Fruit fly (Drosophila melanogaster): ENCODE data around the gene Hsc70-2.

The Hsc70-2 gene

dm6 chr3R:12997550-12998233 is 46.9 kb upstream of the Hsc70-2 start, which contains the start of the genes CG17327, CG44194 and CG7518 (continued):
- no peak for TF ChIP-seq HHEX (GFP tag; optimal IDR thresholded peaks at IDR 0.05)
- no peak for TF ChIP-seq CG33557 (GFP tag; optimal IDR thresholded peaks at IDR 0.05)
- TF ChIP-seq Hmx (GFP tag; optimal IDR thresholded peaks at IDR 0.05): no peak
- no peak; the same call in 1 of the 2 replicates for TF ChIP-seq sob (GFP tag; IDR thresholded peaks at IDR 0.05)
- TF ChIP-seq CG11504 (tag; optimal IDR thresholded peaks at IDR 0.05): no peak
- no peak for TF ChIP-seq CG4328 (GFP tag; optimal IDR thresholded peaks at IDR 0.05)
- TF ChIP-seq Chrac-16 (GFP tag; optimal IDR thresholded peaks at IDR 0.05): no peak
- no peak for TF ChIP-seq PHDP (tag; optimal IDR thresholded peaks at IDR 0.05)
- no peak for TF ChIP-seq Lpt (GFP tag; optimal IDR thresholded peaks at IDR 0.05)
- TF ChIP-seq Hr39 (optimal IDR thresholded peaks at IDR 0.05): no peak
- no peak for TF ChIP-seq nau (GFP tag; optimal IDR thresholded peaks at IDR 0.05)
- TF ChIP-seq lbe (GFP tag; optimal IDR thresholded peaks at IDR 0.05): no peak
- no peak for TF ChIP-seq fd64A (GFP tag; optimal IDR thresholded peaks at IDR 0.05)
- no peak for TF ChIP-seq crp (GFP tag; optimal IDR thresholded peaks at IDR 0.05)
- no peak for TF ChIP-seq ab (GFP tag; optimal IDR thresholded peaks at IDR 0.05)
- no peak for TF ChIP-seq Dfd (GFP tag; optimal IDR thresholded peaks at IDR 0.05)
- TF ChIP-seq Jarid2 (GFP tag; optimal IDR thresholded peaks at IDR 0.05): no peak
- no peak for TF ChIP-seq B-H2 (GFP tag; optimal IDR thresholded peaks at IDR 0.05)
- TF ChIP-seq luna (GFP tag; optimal IDR thresholded peaks at IDR 0.05): no peak
- no peak for TF ChIP-seq seq (GFP tag; IDR thresholded peaks at IDR 0.05)
- TF ChIP-seq crc (GFP tag; optimal IDR thresholded peaks at IDR 0.05): no peak
- no peak for TF ChIP-seq peb (GFP tag; IDR thresholded peaks at IDR 0.05)
- TF ChIP-seq lilli (GFP tag; optimal IDR thresholded peaks at IDR 0.05): peak; percentile 30
- peak; percentile 41 for TF ChIP-seq Myb (GFP tag; optimal IDR thresholded peaks at IDR 0.05)
- TF ChIP-seq pfk (GFP tag; optimal IDR thresholded peaks at IDR 0.05): no peak
- no peak for TF ChIP-seq bigmax (GFP tag; optimal IDR thresholded peaks at IDR 0.05)
- TF ChIP-seq Deaf1 (tag; optimal IDR thresholded peaks at IDR 0.05): no peak
- no peak for TF ChIP-seq kay (GFP tag; optimal IDR thresholded peaks at IDR 0.05)
- TF ChIP-seq CG8478 (optimal IDR thresholded peaks at IDR 0.05): no peak
- TF ChIP-seq CG16815 (GFP tag; optimal IDR thresholded peaks at IDR 0.05): no peak
- no peak for TF ChIP-seq CG8944 (GFP tag; optimal IDR thresholded peaks at IDR 0.05)
- no peak for TF ChIP-seq corto (GFP tag; optimal IDR thresholded peaks at IDR 0.05)
- TF ChIP-seq Six4 (GFP tag; optimal IDR thresholded peaks at IDR 0.05): no peak
- TF ChIP-seq CG4360 (GFP tag; IDR thresholded peaks at IDR 0.05): no peak
- TF ChIP-seq ro (GFP tag; IDR thresholded peaks at IDR 0.05): no peak
- no peak for TF ChIP-seq Hr51 (GFP tag; optimal IDR thresholded peaks at IDR 0.05)
- TF ChIP-seq NC2β (GFP tag; optimal IDR thresholded peaks at IDR 0.05): no peak
- TF ChIP-seq CG12299 (tag; optimal IDR thresholded peaks at IDR 0.05): no peak
- TF ChIP-seq slp2 (GFP tag; optimal IDR thresholded peaks at IDR 0.05): no peak
- TF ChIP-seq vvl (GFP tag; IDR thresholded peaks at IDR 0.05): peak; percentile 21; the same call in 1 of the 2 replicates
- TF ChIP-seq CG10147 (GFP tag; optimal IDR thresholded peaks at IDR 0.05): no peak
- no peak for TF ChIP-seq so (GFP tag; IDR thresholded peaks at IDR 0.05)
- TF ChIP-seq shn (GFP tag; optimal IDR thresholded peaks at IDR 0.05): no peak
- no peak for TF ChIP-seq CG8359 (GFP tag; optimal IDR thresholded peaks at IDR 0.05; ENCODE audit: borderline replicate concordance)
- TF ChIP-seq CG3847 (GFP tag; IDR thresholded peaks at IDR 0.05): peak; percentile 24; the same call in 1 of the 2 replicates
- TF ChIP-seq fru (optimal IDR thresholded peaks at IDR 0.05): peak; percentile 11
- no peak for TF ChIP-seq grn (GFP tag; optimal IDR thresholded peaks at IDR 0.05)
- no peak for TF ChIP-seq Dbx (GFP tag; IDR thresholded peaks at IDR 0.05)
- TF ChIP-seq Spps (tag; optimal IDR thresholded peaks at IDR 0.05): no peak
- no peak for TF ChIP-seq caup (GFP tag; optimal IDR thresholded peaks at IDR 0.05; ENCODE audit: severe bottlenecking)
- no peak for TF ChIP-seq vnd (GFP tag; IDR thresholded peaks at IDR 0.05; ENCODE audit: partially characterized antibody)

Measured in whole organism, embryonic.